Fruit fly (Drosophila melanogaster) whole organism: ENCODE measurements around the gene KLHL18.
"Not testable (repeated sequence)": the region's sequence is repeated elsewhere in the genome, so short reads cannot be mapped to it uniquely, and the experiment has no call there.

Experiments used
- Dll ChIP-seq: fragments of >200 bp; optimal IDR thresholded peaks from 2 replicates; lab custom pipeline; 2017
- pan ChIP-seq: fragments of >200 bp; optimal IDR thresholded peaks from 2 replicates; lab custom pipeline; 2017

dm6 chr3R:11958235-11958634, 52.0 kb downstream of the KLHL18 start, which contains the start of gene Hsp70Ab:
- not testable (repeated sequence) for TF ChIP-seq pan, Dll (lab: Kevin White, UChicago)
